Worm (Caenorhabditis elegans) whole organism, late embryonic: Measurements from ENCODE around the gene F56D6.13.
"Not testable (repeated sequence)": the region's sequence is repeated elsewhere in the genome, so short reads cannot be mapped to it uniquely, and the experiment has no call there.

Experiments
- T23F11.4 ChIP-seq: fragments of 200-800 bp; sonication (Bioruptor generic); optimal IDR thresholded peaks from 2 replicates; lab custom pipeline; 2018; ENCODE audit warnings: mild to moderate bottlenecking, missing genetic modification characterization, missing compliant biosample characterization
- Y22D7AL.16 ChIP-seq: sonication (generic microtip); optimal IDR thresholded peaks from 2 replicates; lab custom pipeline; 2016; ENCODE audit warnings: missing genetic modification characterization, missing compliant biosample characterization
- ama-1 ChIP-seq: fragments of 150-350 bp; optimal IDR thresholded peaks from 2 replicates; lab custom pipeline; 2014
- ceh-14 ChIP-seq: sonication (generic microtip); optimal IDR thresholded peaks from 2 replicates; lab custom pipeline; 2016; ENCODE audit warnings: missing genotype, missing genetic modification characterization, missing compliant biosample characterization
- ceh-22 ChIP-seq: sonication (generic microtip); optimal IDR thresholded peaks from 2 replicates; lab custom pipeline; 2017; ENCODE audit warnings: missing biosample characterization, missing genetic modification characterization
- ceh-24 ChIP-seq: sonication (generic microtip); optimal IDR thresholded peaks from 2 replicates; lab custom pipeline; 2016; ENCODE audit warnings: mild to moderate bottlenecking, missing genetic modification characterization, missing compliant biosample characterization
- ceh-45 ChIP-seq: fragments of 200-800 bp; sonication (Bioruptor generic); IDR thresholded peaks from 2 replicates; pipeline ENCODE4 v1.3.6; 2022; ENCODE audit warnings: missing genetic modification reagents, missing genetic modification characterization, missing compliant biosample characterization
- che-1 ChIP-seq: sonication (generic microtip); optimal IDR thresholded peaks from 2 replicates; lab custom pipeline; 2016; ENCODE audit warnings: mild to moderate bottlenecking, missing genetic modification characterization, missing compliant biosample characterization
- dve-1 ChIP-seq: sonication (generic microtip); optimal IDR thresholded peaks from 2 replicates; lab custom pipeline; 2017; ENCODE audit warnings: antibody characterized with exemption, mild to moderate bottlenecking, missing genetic modification characterization, missing compliant biosample characterization
- elt-2 ChIP-seq: sonication (generic microtip); optimal IDR thresholded peaks from 2 replicates; lab custom pipeline; 2016; ENCODE audit warnings: missing genetic modification reagents, missing genetic modification characterization, missing compliant biosample characterization
- ets-4 ChIP-seq: sonication (generic microtip); optimal IDR thresholded peaks from 2 replicates; lab custom pipeline; 2016; ENCODE audit warnings: missing genetic modification characterization, missing compliant biosample characterization
- eyg-1 ChIP-seq: sonication (generic microtip); optimal IDR thresholded peaks from 2 replicates; lab custom pipeline; 2016; ENCODE audit warnings: missing genotype, missing genetic modification characterization, missing compliant biosample characterization
- fkh-10 ChIP-seq: fragments of 150-350 bp; optimal IDR thresholded peaks from 2 replicates; lab custom pipeline; 2014; ENCODE audit warnings: missing biosample characterization, missing genetic modification reagents, missing genetic modification characterization
- gmeb-2 ChIP-seq: sonication (generic microtip); optimal IDR thresholded peaks from 2 replicates; lab custom pipeline; 2016; ENCODE audit warnings: missing genetic modification characterization, inconsistent platforms, missing compliant biosample characterization
- hlh-13 ChIP-seq: fragments of 200-800 bp; sonication (Bioruptor generic); optimal IDR thresholded peaks from 2 replicates; lab custom pipeline; 2018; ENCODE audit warnings: mild to moderate bottlenecking, missing genetic modification characterization, missing compliant biosample characterization
- hlh-15 ChIP-seq: sonication (generic microtip); optimal IDR thresholded peaks from 2 replicates; lab custom pipeline; 2016; ENCODE audit warnings: missing genetic modification characterization, missing compliant biosample characterization
- hlh-30 ChIP-seq: sonication (generic microtip); optimal IDR thresholded peaks from 2 replicates; lab custom pipeline; 2017; ENCODE audit warnings: antibody characterized with exemption, missing genetic modification characterization, missing compliant biosample characterization; ENCODE audit not compliant: insufficient read depth
- hlh-6 ChIP-seq: sonication (generic microtip); optimal IDR thresholded peaks from 2 replicates; lab custom pipeline; 2016; ENCODE audit warnings: missing genotype, missing genetic modification characterization, missing compliant biosample characterization
- lin-11 ChIP-seq: fragments of 200-800 bp; sonication (Bioruptor generic); optimal IDR thresholded peaks from 2 replicates; lab custom pipeline; 2018; ENCODE audit warnings: mild to moderate bottlenecking, missing genetic modification characterization, missing compliant biosample characterization
- madf-2 ChIP-seq: sonication (generic microtip); optimal IDR thresholded peaks from 2 replicates; lab custom pipeline; 2017; ENCODE audit warnings: missing genetic modification characterization, missing compliant biosample characterization
- nhr-11 ChIP-seq: fragments of 150-350 bp; optimal IDR thresholded peaks from 2 replicates; lab custom pipeline; 2014; ENCODE audit warnings: missing biosample characterization, missing genetic modification characterization
- npax-4 ChIP-seq: sonication (generic microtip); optimal IDR thresholded peaks from 2 replicates; lab custom pipeline; 2016; ENCODE audit warnings: missing genetic modification characterization, missing compliant biosample characterization
- pag-3 ChIP-seq: sonication (generic microtip); optimal IDR thresholded peaks from 2 replicates; lab custom pipeline; 2016; ENCODE audit warnings: missing compliant biosample characterization, missing genetic modification characterization, borderline replicate concordance
- pat-9 ChIP-seq: fragments of 200-800 bp; sonication (Bioruptor generic); optimal IDR thresholded peaks from 2 replicates; lab custom pipeline; 2018; ENCODE audit warnings: mild to moderate bottlenecking, missing genetic modification characterization, moderate library complexity, missing compliant biosample characterization
- pax-1 ChIP-seq: fragments of 150-350 bp; optimal IDR thresholded peaks from 2 replicates; lab custom pipeline; 2014; ENCODE audit warnings: missing biosample characterization, missing genetic modification characterization
- pha-4 ChIP-seq: fragments of 150-350 bp; optimal IDR thresholded peaks from 2 replicates; lab custom pipeline; 2018; ENCODE audit warnings: missing biosample characterization, missing genetic modification reagents, missing genetic modification characterization
- rnt-1 ChIP-seq: sonication (generic microtip); optimal IDR thresholded peaks from 2 replicates; lab custom pipeline; 2016; ENCODE audit warnings: missing genetic modification characterization, missing compliant biosample characterization
- sox-2 ChIP-seq: fragments of 200-800 bp; sonication (Bioruptor generic); IDR thresholded peaks from 2 replicates; pipeline ENCODE4 v1.3.6; 2022; ENCODE audit warnings: missing genetic modification reagents, missing genetic modification characterization, missing compliant biosample characterization
- sox-4 ChIP-seq: sonication (generic microtip); optimal IDR thresholded peaks from 2 replicates; lab custom pipeline; 2017; ENCODE audit warnings: mild to moderate bottlenecking, missing genetic modification characterization, inconsistent platforms, missing compliant biosample characterization
- syd-9 ChIP-seq: sonication (generic microtip); optimal IDR thresholded peaks from 2 replicates; lab custom pipeline; 2016; ENCODE audit warnings: mild to moderate bottlenecking, missing genetic modification characterization, moderate library complexity, missing compliant biosample characterization
- tbx-2 ChIP-seq: sonication (generic microtip); optimal IDR thresholded peaks from 2 replicates; lab custom pipeline; 2016; ENCODE audit warnings: missing genetic modification characterization, missing compliant biosample characterization
- tbx-7 ChIP-seq: sonication (generic microtip); optimal IDR thresholded peaks from 2 replicates; lab custom pipeline; 2016; ENCODE audit warnings: missing genotype, missing genetic modification characterization, missing compliant biosample characterization
- unc-86 ChIP-seq: sonication (generic microtip); optimal IDR thresholded peaks from 2 replicates; lab custom pipeline; 2016; ENCODE audit warnings: missing genetic modification characterization, missing compliant biosample characterization
- zip-5 ChIP-seq: sonication (generic microtip); optimal IDR thresholded peaks from 2 replicates; lab custom pipeline; 2016; ENCODE audit warnings: missing genetic modification characterization, missing compliant biosample characterization

F56D6.13 gene

ce11 chrIV:3911848-3912247, 2.6 kb downstream of the F56D6.13 start, which contains the start of gene F56D6.18:
Gene F56D6.18, minus strand, starts transcription at chrIV:3911948.
- not testable (repeated sequence) for TF ChIP-seq nhr-11, eyg-1, ceh-14 (tag; lab: Kevin White, UChicago)

DNA sequence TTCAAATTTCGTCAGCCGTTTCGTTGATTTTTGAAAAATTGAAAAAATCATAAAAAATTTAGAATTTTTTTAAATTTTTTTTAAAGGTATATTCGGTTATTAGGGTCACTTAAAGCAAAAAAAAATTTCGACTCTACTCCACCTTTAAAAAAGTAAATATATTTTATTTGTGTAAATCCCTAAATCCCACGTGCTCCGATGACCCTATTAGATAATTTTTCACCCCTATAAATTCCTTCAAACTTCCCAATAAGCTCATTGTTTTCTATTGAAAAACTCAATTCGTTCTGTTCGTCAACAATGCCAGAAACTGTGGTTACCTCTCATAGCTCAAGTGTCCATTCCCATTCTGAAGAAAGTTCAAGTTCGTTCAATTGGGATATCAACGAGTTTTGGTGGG, 3.4 kb downstream of the F56D6.13 start, which contains the start of gene F56D6.20:
Gene F56D6.20 (plus strand): TSS at position 301 of the 400 bp plus-strand sequence.
- TF ChIP-seq ama-1 (lab: Kevin White, UChicago) (no peak), npax-4 (tag; lab: Kevin White, UChicago) (no peak), ceh-22 (tag; lab: Kevin White, UChicago) (no peak), pag-3 (tag; lab: Kevin White, UChicago) (no peak), sox-2 (no peak), tbx-2 (tag; lab: Kevin White, UChicago) (no peak), pat-9 (tag; lab: Kevin White, UChicago) (no peak), madf-2 (tag; lab: Kevin White, UChicago) (no peak)

ce11 chrIV:3914462-3914861, 5.2 kb downstream of the F56D6.13 start, which contains the start of gene F56D6.19:
Gene F56D6.19, plus strand, starts transcription at chrIV:3914762.
- TF ChIP-seq zip-5 (tag; lab: Kevin White, UChicago) (no peak), hlh-13 (no peak), ceh-24 (no peak), hlh-6 (tag; lab: Kevin White, UChicago) (no peak), sox-4 (no peak), pha-4 (tag; lab: Kevin White, UChicago) (no peak)

DNA sequence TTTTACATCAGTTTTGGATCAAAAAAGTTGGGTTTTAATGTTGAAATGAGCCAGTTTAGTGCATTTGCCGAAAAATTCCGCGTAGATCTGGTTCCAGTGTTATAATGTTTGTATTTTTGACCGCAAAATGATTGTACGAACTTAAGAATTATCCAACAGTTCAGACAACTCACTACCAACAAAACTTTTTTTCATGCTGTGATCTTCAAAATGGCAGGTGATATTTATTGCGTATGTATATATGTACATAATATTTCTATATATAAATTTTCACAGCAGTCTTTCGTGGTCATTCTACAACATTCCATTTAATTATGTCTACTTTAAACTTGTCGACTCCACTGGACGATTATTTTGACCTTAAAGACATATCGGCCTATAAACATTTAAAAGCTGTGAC, 6.1 kb downstream of the F56D6.13 start, which contains the start of gene srz-20:
Gene srz-20 (plus strand): TSS at position 301 of the 400 bp plus-strand sequence.
- no peak for TF ChIP-seq T23F11.4 (GFP tag; lab: Kevin White, UChicago)
- no peak for TF ChIP-seq fkh-10 (GFP tag; lab: Kevin White, UChicago)
- no peak for TF ChIP-seq Y22D7AL.16
- TF ChIP-seq npax-4 (tag; lab: Kevin White, UChicago) = no peak
- no peak for TF ChIP-seq eyg-1 (tag; lab: Kevin White, UChicago)
- TF ChIP-seq syd-9 = no peak
- no peak for TF ChIP-seq tbx-7 (tag; lab: Kevin White, UChicago)
- no peak for TF ChIP-seq elt-2 (tag; lab: Kevin White, UChicago)

- no peak for TF ChIP-seq Y22D7AL.16
- TF ChIP-seq ceh-45 = no peak
- no peak for TF ChIP-seq ets-4
- TF ChIP-seq unc-86 (tag; lab: Kevin White, UChicago) = no peak
- TF ChIP-seq hlh-15 = no peak
- TF ChIP-seq ceh-14 (tag; lab: Kevin White, UChicago) = no peak
- TF ChIP-seq pax-1 (tag; lab: Kevin White, UChicago) = no peak
- TF ChIP-seq che-1 (tag; lab: Kevin White, UChicago) = no peak
- TF ChIP-seq ceh-22 (tag; lab: Kevin White, UChicago) = no peak
- no peak for TF ChIP-seq eyg-1 (tag; lab: Kevin White, UChicago)
Observed at ce11 chrIV:3917405-3917804, 8.2 kb downstream of the F56D6.13 start, which contains the start of gene F56D6.14. Gene F56D6.14, plus strand, starts transcription at chrIV:3917705.

DNA sequence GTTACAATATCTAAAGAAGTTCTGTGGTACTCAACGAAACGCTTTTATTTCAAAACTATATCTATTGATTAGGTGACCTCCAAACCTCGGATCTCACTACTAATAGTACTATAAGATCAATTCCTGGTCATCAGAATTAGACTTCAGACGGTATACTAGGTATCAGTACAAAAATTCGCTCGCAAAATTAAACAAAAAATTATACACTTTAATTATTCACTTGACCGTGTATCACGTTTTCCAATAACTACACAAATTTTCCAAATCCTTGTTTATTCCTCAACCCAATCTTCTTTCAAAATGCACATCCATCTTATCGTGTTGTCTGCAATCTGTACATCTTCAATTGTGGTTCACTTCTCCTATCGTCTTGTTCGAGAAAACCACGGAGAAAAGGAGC, 8.9 kb downstream of the F56D6.13 start, which contains the start of gene F56D6.23:
Gene F56D6.23 (plus strand): TSS at position 301 of the 400 bp plus-strand sequence.
- no peak for TF ChIP-seq elt-2 (tag; lab: Kevin White, UChicago)
- no peak for TF ChIP-seq dve-1 (tag; lab: Kevin White, UChicago)
- TF ChIP-seq pag-3 (tag; lab: Kevin White, UChicago) = no peak
- TF ChIP-seq syd-9 = no peak
- no peak for TF ChIP-seq zip-5 (tag; lab: Kevin White, UChicago)
- no peak for TF ChIP-seq ceh-24
- no peak for TF ChIP-seq rnt-1 (tag; lab: Kevin White, UChicago)
- no peak for TF ChIP-seq nhr-11 (tag; lab: Kevin White, UChicago)
- no peak for TF ChIP-seq pat-9 (tag; lab: Kevin White, UChicago)
- TF ChIP-seq hlh-13 = no peak
- no peak for TF ChIP-seq hlh-30 (tag; lab: Kevin White, UChicago)
- no peak for TF ChIP-seq lin-11 (tag; lab: Kevin White, UChicago)
- TF ChIP-seq gmeb-2 = no peak
- TF ChIP-seq, all 69 proteins: peak for 0
